Worm (Caenorhabditis elegans) whole organism, midembryonic: ENCODE measurements around the gene C09B9.2.
"Not testable (repeated sequence)": the region's sequence is repeated elsewhere in the genome, so short reads cannot be mapped to it uniquely, and the experiment has no call there.

Source experiments
- T22C8.4 ChIP-seq: fragments of 200-800 bp; sonication (Bioruptor generic); IDR thresholded peaks from 2 replicates; pipeline ENCODE4 v1.3.6; 2022; ENCODE audit warnings: missing genetic modification characterization, missing compliant biosample characterization
- cog-1 ChIP-seq: sonication (generic microtip); optimal IDR thresholded peaks from 2 replicates; lab custom pipeline; 2016; ENCODE audit warnings: missing genetic modification characterization, missing compliant biosample characterization
- flt-1 ChIP-seq: fragments of 200-800 bp; sonication (Bioruptor generic); IDR thresholded peaks from 2 replicates; pipeline ENCODE4 v1.3.6; 2022; ENCODE audit warnings: missing genetic modification characterization, missing compliant biosample characterization
- klf-2 ChIP-seq: fragments of 200-800 bp; sonication (Bioruptor generic); conservative IDR thresholded peaks from 2 replicates; pipeline ENCODE4 v1.3.6; 2022; ENCODE audit warnings: missing genetic modification reagents, missing genetic modification characterization, missing compliant biosample characterization
- med-1 ChIP-seq: sonication (generic microtip); optimal IDR thresholded peaks from 2 replicates; lab custom pipeline; 2017; ENCODE audit warnings: missing genetic modification characterization, mild to moderate bottlenecking, missing compliant biosample characterization, antibody characterized with exemption, missing genetic modification reagents; ENCODE audit not compliant: insufficient read depth
- ref-1 ChIP-seq: fragments of 200-800 bp; sonication (Bioruptor generic); conservative IDR thresholded peaks from 2 replicates; pipeline ENCODE4 v1.3.6; 2022; ENCODE audit warnings: missing genetic modification reagents, missing genetic modification characterization, missing compliant biosample characterization
- tab-1 ChIP-seq: fragments of 200-800 bp; sonication (Bioruptor generic); IDR thresholded peaks from 2 replicates; pipeline ENCODE4 v1.3.6; 2022; ENCODE audit warnings: missing genetic modification characterization, missing compliant biosample characterization
- ztf-23 ChIP-seq: fragments of 200-800 bp; sonication (Bioruptor generic); IDR thresholded peaks from 2 replicates; pipeline ENCODE4 v1.3.6; 2022; ENCODE audit warnings: missing genetic modification reagents, missing genetic modification characterization, missing compliant biosample characterization
- ztf-29 ChIP-seq: fragments of 200-800 bp; sonication (Bioruptor generic); IDR thresholded peaks from 2 replicates; pipeline ENCODE4 v1.3.6; 2022; ENCODE audit warnings: missing genetic modification reagents, missing genetic modification characterization, missing compliant biosample characterization

Gene C09B9.2

ce11 chrIV:5033276-5033675 is 4.2 kb downstream of the C09B9.2 start, which contains the start of gene C09B9.4:
TSS of gene C09B9.4 (minus strand) at chrIV:5033376.
- TF ChIP-seq klf-2 (GFP tag; lab: Robert Waterston, UW) (no peak), cog-1 (tag; lab: Kevin White, UChicago) (no peak), tab-1 (GFP tag; lab: Robert Waterston, UW) (no peak), med-1 (GFP tag; lab: Kevin White, UChicago) (no peak), flt-1 (no peak), ztf-29 (no peak), ref-1 (no peak), ztf-23 (GFP tag; lab: Robert Waterston, UW) (no peak), T22C8.4 (GFP tag; lab: Robert Waterston, UW) (no peak)

ce11 chrIV:5037489-5037888 is 8.4 kb downstream of the C09B9.2 start, which contains the start of gene C09B9.1:
TSS of gene C09B9.1 (plus strand) at chrIV:5037789.
- TF ChIP-seq ref-1 (no peak), T22C8.4 (GFP tag; lab: Robert Waterston, UW) (no peak), tab-1 (GFP tag; lab: Robert Waterston, UW) (no peak), ztf-29 (no peak), flt-1 (no peak), med-1 (GFP tag; lab: Kevin White, UChicago) (no peak), ztf-23 (GFP tag; lab: Robert Waterston, UW) (no peak), klf-2 (GFP tag; lab: Robert Waterston, UW) (no peak), cog-1 (tag; lab: Kevin White, UChicago) (no peak)

- TF ChIP-seq ztf-29 = no peak
- TF ChIP-seq ref-1 = no peak; the same call in 1 of the 2 replicates
- TF ChIP-seq ztf-23 (GFP tag; lab: Robert Waterston, UW) = peak; percentile 63; the same call in 1 of the 2 replicates
- TF ChIP-seq cog-1 (tag; lab: Kevin White, UChicago) = no peak
- TF ChIP-seq flt-1 = peak; percentile 85
- TF ChIP-seq tab-1 (GFP tag; lab: Robert Waterston, UW) = peak; percentile 80; the same call in 1 of the 2 replicates
- no peak; the same call in none of the 2 replicates for TF ChIP-seq T22C8.4 (GFP tag; lab: Robert Waterston, UW)
- no peak for TF ChIP-seq klf-2 (GFP tag; lab: Robert Waterston, UW)
- peak; percentile 52 for TF ChIP-seq med-1 (GFP tag; lab: Kevin White, UChicago)
Observed at ce11 chrIV:5038744-5039143, 9.7 kb downstream of the C09B9.2 start.

- no peak for TF ChIP-seq klf-2 (GFP tag; lab: Robert Waterston, UW)
- no peak for TF ChIP-seq med-1 (GFP tag; lab: Kevin White, UChicago)
- TF ChIP-seq tab-1 (GFP tag; lab: Robert Waterston, UW) = no peak
- TF ChIP-seq T22C8.4 (GFP tag; lab: Robert Waterston, UW) = no peak
- no peak for TF ChIP-seq ztf-23 (GFP tag; lab: Robert Waterston, UW)
- no peak for TF ChIP-seq cog-1 (tag; lab: Kevin White, UChicago)
- TF ChIP-seq ztf-29 = no peak
- no peak for TF ChIP-seq ref-1
- no peak for TF ChIP-seq flt-1
Observed at ce11 chrIV:5045389-5045788, 16.3 kb downstream of the C09B9.2 start, which contains the start of gene hot-9. TSS of gene hot-9 (minus strand) at chrIV:5045489.

- TF ChIP-seq T22C8.4 (GFP tag; lab: Robert Waterston, UW) (no peak), cog-1 (tag; lab: Kevin White, UChicago) (no peak), ztf-29 (no peak)
Observed at ce11 chrIV:5054297-5054696, 25.2 kb downstream of the C09B9.2 start.

ce11 chrIV:5055964-5056588 is 27.0 kb downstream of the C09B9.2 start, which contains the start of gene msp-55:
TSS of gene msp-55 (minus strand) at chrIV:5056014.
- TF ChIP-seq cog-1 (tag; lab: Kevin White, UChicago) (no peak), med-1 (GFP tag; lab: Kevin White, UChicago) (no peak), T22C8.4 (GFP tag; lab: Robert Waterston, UW) (no peak), klf-2 (GFP tag; lab: Robert Waterston, UW) (no peak), ref-1 (no peak), ztf-23 (GFP tag; lab: Robert Waterston, UW) (no peak), flt-1 (no peak), tab-1 (GFP tag; lab: Robert Waterston, UW) (no peak), ztf-29 (no peak)

- TF ChIP-seq klf-2 (GFP tag; lab: Robert Waterston, UW) = no peak
- TF ChIP-seq ztf-23 (GFP tag; lab: Robert Waterston, UW) = no peak
- no peak for TF ChIP-seq flt-1
Observed at ce11 chrIV:5060984-5061383, 31.9 kb downstream of the C09B9.2 start, which contains the start of gene C09B9.7. TSS of gene C09B9.7 (minus strand) at chrIV:5061084.

- TF ChIP-seq ref-1; med-1 (GFP tag; lab: Kevin White, UChicago); T22C8.4 (GFP tag; lab: Robert Waterston, UW): not testable (repeated sequence)
Observed at ce11 chrIV:5062278-5062677, 33.2 kb downstream of the C09B9.2 start, which contains the start of gene msp-57. TSS of gene msp-57 (plus strand) at chrIV:5062578.

ce11 chrIV:5063297-5063696 is 34.2 kb downstream of the C09B9.2 start:
- TF ChIP-seq T22C8.4 (GFP tag; lab: Robert Waterston, UW) = no peak
- TF ChIP-seq tab-1 (GFP tag; lab: Robert Waterston, UW) = no peak
- TF ChIP-seq ref-1 = no peak
- no peak for TF ChIP-seq ztf-23 (GFP tag; lab: Robert Waterston, UW)
- no peak for TF ChIP-seq klf-2 (GFP tag; lab: Robert Waterston, UW)

- TF ChIP-seq flt-1; klf-2 (GFP tag; lab: Robert Waterston, UW); tab-1 (GFP tag; lab: Robert Waterston, UW): not testable (repeated sequence)
Observed at ce11 chrIV:5064961-5065360, 35.9 kb downstream of the C09B9.2 start, which contains the start of gene msp-53. TSS of gene msp-53 (minus strand) at chrIV:5065061.
